Fruit fly (Drosophila melanogaster) whole organism, embryonic: Measurements from ENCODE around the gene Tpr2.
A peak's percentile ranks its signal among the peaks of the same experiment; 100 is the strongest.

ENCODE experiments used
- ATbp ChIP-seq: fragments of 200-800 bp; sonication (Bioruptor generic); optimal IDR thresholded peaks from 2 replicates; lab custom pipeline; 2017; ENCODE audit warnings: missing biosample characterization, mild to moderate bottlenecking, missing genetic modification characterization, missing genetic modification reagents
- Awh ChIP-seq: fragments of 200-800 bp; sonication (Bioruptor generic); IDR thresholded peaks from 2 replicates; pipeline ENCODE4, ENCODE4 v1.3.6; 2022; ENCODE audit warnings: missing biosample characterization, missing genetic modification characterization
- C15 ChIP-seq: fragments of 200-800 bp; sonication (Bioruptor generic); IDR thresholded peaks from 3 replicates; pipeline ENCODE4 v1.3.6; 2022; ENCODE audit warnings: missing biosample characterization, missing genetic modification characterization
- CG11456 ChIP-seq: fragments of 200-800 bp; sonication (Bioruptor generic); IDR thresholded peaks from 3 replicates; pipeline ENCODE4 v1.3.6; 2022; ENCODE audit warnings: missing biosample characterization, missing genetic modification characterization
- CG13624 ChIP-seq: fragments of 200-800 bp; sonication (Bioruptor generic); optimal IDR thresholded peaks from 2 replicates; lab custom pipeline; 2016; ENCODE audit warnings: missing biosample characterization, missing genetic modification characterization
- CG13775 ChIP-seq: fragments of 200-800 bp; sonication (Bioruptor generic); optimal IDR thresholded peaks from 3 replicates; lab custom pipeline; 2017; ENCODE audit warnings: missing biosample characterization, mild to moderate bottlenecking, missing genetic modification characterization
- CG1529 ChIP-seq: fragments of 200-800 bp; sonication (Bioruptor generic); optimal IDR thresholded peaks from 3 replicates; lab custom pipeline; 2018; ENCODE audit warnings: missing biosample characterization, missing genetic modification characterization
- CG15479 ChIP-seq: fragments of 200-800 bp; sonication (Bioruptor generic); optimal IDR thresholded peaks from 3 replicates; lab custom pipeline; 2019; ENCODE audit warnings: missing biosample characterization, mild to moderate bottlenecking, missing genetic modification characterization, moderate library complexity
- CG15514 ChIP-seq: fragments of 200-800 bp; sonication (Bioruptor generic); optimal IDR thresholded peaks from 3 replicates; lab custom pipeline; 2017; ENCODE audit warnings: missing biosample characterization, missing genetic modification characterization, mild to moderate bottlenecking, moderate library complexity, missing genetic modification reagents
- CG1832 ChIP-seq: fragments of 200-800 bp; sonication (Bioruptor generic); optimal IDR thresholded peaks from 2 replicates; lab custom pipeline; 2017; ENCODE audit warnings: missing biosample characterization, mild to moderate bottlenecking, missing genetic modification characterization, inconsistent platforms
- CG2712 ChIP-seq: fragments of 200-800 bp; optimal IDR thresholded peaks from 3 replicates; lab custom pipeline; 2019; ENCODE audit warnings: missing biosample characterization, mild to moderate bottlenecking, missing genetic modification characterization, moderate library complexity
- CG33557 ChIP-seq: fragments of 200-800 bp; sonication (Bioruptor generic); optimal IDR thresholded peaks from 2 replicates; lab custom pipeline; 2019; ENCODE audit warnings: missing biosample characterization, mild to moderate bottlenecking, missing genetic modification characterization, moderate library complexity
- CG3847 ChIP-seq: fragments of 200-800 bp; sonication (Bioruptor generic); IDR thresholded peaks from 2 replicates; pipeline ENCODE4 v1.3.6; 2022; ENCODE audit warnings: missing biosample characterization, missing genetic modification characterization
- CG42726 ChIP-seq: fragments of 200-800 bp; sonication (Bioruptor generic); IDR thresholded peaks from 2 replicates; pipeline ENCODE4 v1.3.6; 2022; ENCODE audit warnings: missing biosample characterization, missing genetic modification characterization; ENCODE audit not compliant: partially characterized antibody
- CG4820 ChIP-seq: fragments of 200-800 bp; sonication (Bioruptor generic); optimal IDR thresholded peaks from 3 replicates; lab custom pipeline; 2016; ENCODE audit warnings: missing biosample characterization, missing genetic modification characterization
- CG5245 ChIP-seq: fragments of 200-800 bp; sonication (Bioruptor generic); optimal IDR thresholded peaks from 3 replicates; lab custom pipeline; 2016; ENCODE audit warnings: missing biosample characterization, missing genetic modification characterization
- CG8924 ChIP-seq: fragments of 200-800 bp; optimal IDR thresholded peaks from 3 replicates; lab custom pipeline; 2019; ENCODE audit warnings: missing biosample characterization, mild to moderate bottlenecking, missing genetic modification characterization, moderate library complexity
- CG9437 ChIP-seq: fragments of 200-800 bp; sonication (Bioruptor generic); optimal IDR thresholded peaks from 2 replicates; lab custom pipeline; 2018; ENCODE audit warnings: missing biosample characterization, mild to moderate bottlenecking, missing genetic modification characterization
- CG9876 ChIP-seq: fragments of 200-800 bp; sonication (Bioruptor generic); optimal IDR thresholded peaks from 2 replicates; lab custom pipeline; 2016; ENCODE audit warnings: missing biosample characterization, missing genetic modification characterization
- CHES-1-like ChIP-seq: fragments of 200-800 bp; sonication (Bioruptor generic); optimal IDR thresholded peaks from 2 replicates; lab custom pipeline; 2016; ENCODE audit warnings: missing biosample characterization, missing genetic modification characterization
- D19B ChIP-seq: fragments of 200-800 bp; sonication (Bioruptor generic); optimal IDR thresholded peaks from 2 replicates; lab custom pipeline; 2017; ENCODE audit warnings: missing biosample characterization, mild to moderate bottlenecking, missing genetic modification characterization
- Dbx ChIP-seq: fragments of 200-800 bp; sonication (Bioruptor generic); IDR thresholded peaks from 3 replicates; pipeline ENCODE4 v1.3.6; 2022; ENCODE audit warnings: missing biosample characterization, missing genetic modification characterization
- E2f1 ChIP-seq: fragments of 200-800 bp; sonication (Bioruptor generic); IDR thresholded peaks from 2 replicates; pipeline ENCODE4 v1.3.6; 2022; ENCODE audit warnings: missing biosample characterization, missing genetic modification characterization
- E2f2 ChIP-seq: fragments of 200-800 bp; sonication (Bioruptor generic); IDR thresholded peaks from 2 replicates; pipeline ENCODE4 v1.3.6; 2022; ENCODE audit warnings: missing biosample characterization, missing genetic modification characterization
- Lpt ChIP-seq: fragments of >200 bp; optimal IDR thresholded peaks from 2 replicates; lab custom pipeline; 2018; ENCODE audit warnings: missing biosample characterization, missing genetic modification characterization
- Mad ChIP-seq: fragments of 200-800 bp; sonication (Bioruptor generic); optimal IDR thresholded peaks from 2 replicates; lab custom pipeline; 2016; ENCODE audit warnings: missing biosample characterization, missing genetic modification characterization
- Mrtf ChIP-seq: fragments of 200-800 bp; sonication (Bioruptor generic); IDR thresholded peaks from 3 replicates; pipeline ENCODE4 v1.3.6; 2022; ENCODE audit warnings: missing biosample characterization, missing genetic modification characterization
- NK7.1 ChIP-seq: fragments of 200-800 bp; sonication (Bioruptor generic); optimal IDR thresholded peaks from 3 replicates; lab custom pipeline; 2016; ENCODE audit warnings: missing biosample characterization, missing genetic modification characterization
- Nf-YA ChIP-seq: fragments of 200-800 bp; sonication (Bioruptor generic); IDR thresholded peaks from 2 replicates; pipeline ENCODE4 v1.3.6; 2022; ENCODE audit warnings: missing biosample characterization, missing genetic modification characterization
- Sry-β ChIP-seq: fragments of 200-800 bp; sonication (Bioruptor generic); optimal IDR thresholded peaks from 2 replicates; lab custom pipeline; 2018; ENCODE audit warnings: missing biosample characterization, mild to moderate bottlenecking, missing genetic modification characterization, moderate library complexity
- Taf1 ChIP-seq: fragments of 200-800 bp; sonication (Bioruptor generic); IDR thresholded peaks from 2 replicates; pipeline ENCODE4 v1.3.6; 2022; ENCODE audit warnings: missing biosample characterization, missing genetic modification characterization
- ase ChIP-seq: fragments of 200-800 bp; sonication (Bioruptor generic); IDR thresholded peaks from 3 replicates; pipeline ENCODE4 v1.3.6; 2022; ENCODE audit warnings: missing biosample characterization, missing genetic modification characterization
- en ChIP-seq: fragments of 200-800 bp; sonication (Bioruptor generic); optimal IDR thresholded peaks from 2 replicates; lab custom pipeline; 2016; ENCODE audit warnings: missing biosample characterization, missing genetic modification characterization
- ftz-f1 ChIP-seq: fragments of 200-800 bp; sonication (Bioruptor generic); optimal IDR thresholded peaks from 2 replicates; lab custom pipeline; 2016; ENCODE audit warnings: missing biosample characterization, missing genetic modification characterization
- gem ChIP-seq: fragments of 200-800 bp; sonication (Bioruptor generic); optimal IDR thresholded peaks from 2 replicates; lab custom pipeline; 2019; ENCODE audit warnings: missing biosample characterization, mild to moderate bottlenecking, missing genetic modification characterization, moderate library complexity
- hb ChIP-seq: fragments of 200-800 bp; sonication (Bioruptor generic); IDR thresholded peaks from 3 replicates; pipeline ENCODE4 v1.3.6; 2022; ENCODE audit warnings: missing biosample characterization, missing genetic modification characterization; ENCODE audit not compliant: partially characterized antibody
- knrl ChIP-seq: fragments of 200-800 bp; sonication (Bioruptor generic); IDR thresholded peaks from 3 replicates; pipeline ENCODE4 v1.3.6; 2022; ENCODE audit warnings: missing biosample characterization, missing genetic modification characterization; ENCODE audit not compliant: partially characterized antibody
- lilli ChIP-seq: fragments of 200-800 bp; sonication (Bioruptor generic); optimal IDR thresholded peaks from 3 replicates; lab custom pipeline; 2016; ENCODE audit warnings: missing biosample characterization, missing genetic modification characterization
- nau ChIP-seq: fragments of 200-800 bp; sonication (Bioruptor generic); optimal IDR thresholded peaks from 3 replicates; lab custom pipeline; 2017; ENCODE audit warnings: missing biosample characterization, mild to moderate bottlenecking, missing genetic modification characterization, missing genetic modification reagents
- nerfin-1 ChIP-seq: fragments of 200-800 bp; sonication (Bioruptor generic); optimal IDR thresholded peaks from 3 replicates; lab custom pipeline; 2019; ENCODE audit warnings: missing biosample characterization, mild to moderate bottlenecking, missing genetic modification characterization, moderate library complexity
- onecut ChIP-seq: fragments of 200-800 bp; sonication (Bioruptor generic); IDR thresholded peaks from 2 replicates; pipeline ENCODE4 v1.3.6; 2022; ENCODE audit warnings: missing biosample characterization, missing genetic modification characterization
- org-1 ChIP-seq: fragments of 200-800 bp; sonication (Bioruptor generic); optimal IDR thresholded peaks from 2 replicates; lab custom pipeline; 2017; ENCODE audit warnings: missing biosample characterization, missing genetic modification characterization
- pb ChIP-seq: fragments of 200-800 bp; sonication (Bioruptor generic); optimal IDR thresholded peaks from 3 replicates; lab custom pipeline; 2016; ENCODE audit warnings: missing biosample characterization, missing genetic modification characterization
- prd ChIP-seq, 3 experiments: fragments of >200 bp in 2 of 3; fragments of 200-800 bp in 1 of 3; sonication (Bioruptor generic) in 1 of 3; optimal IDR thresholded peaks in 2 of 3; IDR thresholded peaks in 1 of 3; 2 replicates in 2 of 3; 3 replicates in 1 of 3; pipeline versions ENCODE4 v1.3.6 to Lab custom; 2017 to 2022; ENCODE audit warnings: missing biosample characterization in 1 of 3, missing genetic modification characterization in 1 of 3
- so ChIP-seq: fragments of 200-800 bp; sonication (Bioruptor generic); IDR thresholded peaks from 3 replicates; pipeline ENCODE4 v1.3.6; 2022; ENCODE audit warnings: missing biosample characterization, missing genetic modification characterization
- ttk ChIP-seq: fragments of 200-800 bp; sonication (Bioruptor generic); IDR thresholded peaks from 2 replicates; pipeline ENCODE4 v2.1.2; 2022; ENCODE audit warnings: missing biosample characterization, missing genetic modification characterization
- unc-4 ChIP-seq: fragments of 200-800 bp; sonication (Bioruptor generic); IDR thresholded peaks from 2 replicates; pipeline ENCODE4 v1.3.6; 2022; ENCODE audit warnings: missing biosample characterization, missing genetic modification characterization; ENCODE audit not compliant: partially characterized antibody
- wek ChIP-seq: fragments of 200-800 bp; sonication (Bioruptor generic); optimal IDR thresholded peaks from 3 replicates; lab custom pipeline; 2018; ENCODE audit warnings: missing biosample characterization, mild to moderate bottlenecking, missing genetic modification characterization, moderate library complexity

Gene Tpr2

dm6 chr2L:16521345-16522285 is 30.3 kb downstream of the Tpr2 start (continued):
- peak; percentile 95 for TF ChIP-seq CG1529
- TF ChIP-seq ATbp (GFP tag; lab: Kevin White, UChicago): peak; percentile 97
- no peak for TF ChIP-seq unc-4 (GFP tag; lab: Robert Waterston, UW)
- TF ChIP-seq Lpt (GFP tag; lab: Kevin White, UChicago): no peak
- TF ChIP-seq Mad: peak; percentile 81
- TF ChIP-seq onecut: peak; percentile 78
- no peak for TF ChIP-seq prd (optimal IDR thresholded peaks at IDR 0.05; lab: Kevin White, UChicago)
- TF ChIP-seq prd (GFP tag; IDR thresholded peaks at IDR 0.05; lab: Robert Waterston, UW): peak; percentile 54; the same call in 2 of the 3 replicates
- TF ChIP-seq CG33557: peak; percentile 95
- TF ChIP-seq CG15479: peak; percentile 91
- TF ChIP-seq wek: peak; percentile 94
- TF ChIP-seq Nf-YA (GFP tag; lab: Robert Waterston, UW): peak; percentile 78
- TF ChIP-seq CHES-1-like (GFP tag; lab: Kevin White, UChicago): peak; percentile 83
- peak; percentile 85 for TF ChIP-seq Awh
- no peak for TF ChIP-seq hb (GFP tag; lab: Robert Waterston, UW)
- TF ChIP-seq CG1832 (GFP tag; lab: Kevin White, UChicago): peak; percentile 79
- no peak for TF ChIP-seq CG11456 (GFP tag; lab: Robert Waterston, UW)
- peak; percentile 70 for TF ChIP-seq pb (GFP tag; lab: Kevin White, UChicago)
- peak; percentile 2 for TF ChIP-seq lilli (GFP tag; lab: Kevin White, UChicago)
- TF ChIP-seq CG2712: peak; percentile 79
- TF ChIP-seq CG13775: peak; percentile 62
- peak; percentile 37 for TF ChIP-seq CG4820 (GFP tag; lab: Kevin White, UChicago)
- TF ChIP-seq Dbx: no peak
- peak; percentile 95 for TF ChIP-seq org-1
- TF ChIP-seq CG8924 (tag; lab: Kevin White, UChicago): peak; percentile 94
- 0 out of 2 replicates have a peak, but pooled peaks have one; percentile 40 for TF ChIP-seq ttk (GFP tag; lab: Robert Waterston, UW)
- TF ChIP-seq gem (tag; lab: Kevin White, UChicago): peak; percentile 81
- TF ChIP-seq CG5245 (GFP tag; lab: Kevin White, UChicago): peak; percentile 49
- TF ChIP-seq CG13624: peak; percentile 63
- TF ChIP-seq NK7.1: peak; percentile 87
- TF ChIP-seq nau: peak; percentile 98
- no peak for TF ChIP-seq C15 (GFP tag; lab: Robert Waterston, UW)
- TF ChIP-seq CG9876: peak; percentile 60
- peak; percentile 73 for TF ChIP-seq Sry-β (GFP tag; lab: Kevin White, UChicago)
- TF ChIP-seq CG3847 (GFP tag; lab: Robert Waterston, UW): peak; percentile 54
- TF ChIP-seq so (GFP tag; lab: Robert Waterston, UW): peak; percentile 87; the same call in 2 of the 3 replicates
- peak; percentile 38; the same call in 2 of the 3 replicates for TF ChIP-seq Mrtf (GFP tag; lab: Robert Waterston, UW)
- no peak for TF ChIP-seq ftz-f1 (GFP tag; lab: Kevin White, UChicago)
- peak; percentile 39; the same call in 1 of the 2 replicates for TF ChIP-seq E2f2 (GFP tag; lab: Robert Waterston, UW)
- peak; percentile 24 for TF ChIP-seq CG9437 (GFP tag; lab: Kevin White, UChicago)
- TF ChIP-seq D19B (GFP tag; lab: Kevin White, UChicago): no peak
- no peak for TF ChIP-seq knrl (GFP tag; lab: Robert Waterston, UW)
- TF ChIP-seq en (GFP tag; lab: Kevin White, UChicago): peak; percentile 62
- TF ChIP-seq ase (GFP tag; lab: Robert Waterston, UW): peak; percentile 52; the same call in 1 of the 3 replicates
- TF ChIP-seq CG15514: peak; percentile 81
- TF ChIP-seq E2f1: peak; percentile 69
- TF ChIP-seq CG42726 (GFP tag; lab: Robert Waterston, UW): peak; percentile 50; the same call in 1 of the 2 replicates
- TF ChIP-seq nerfin-1 (tag; lab: Kevin White, UChicago): peak; percentile 90
- TF ChIP-seq Taf1 (GFP tag; lab: Robert Waterston, UW): no peak
